Worm (Caenorhabditis elegans) whole organism, L3 larva: ENCODE results near the gene nasp-2.

ENCODE experiments used
- ama-1 ChIP-seq: fragments of 150-350 bp; optimal IDR thresholded peaks from 2 replicates; lab custom pipeline; 2018
- fkh-10 ChIP-seq: sonication (generic microtip); optimal IDR thresholded peaks from 2 replicates; lab custom pipeline; 2017; ENCODE audit warnings: missing biosample characterization, missing genetic modification reagents, missing genetic modification characterization
- lin-39 ChIP-seq: fragments of 150-350 bp; optimal IDR thresholded peaks from 2 replicates; lab custom pipeline; 2018; ENCODE audit warnings: missing biosample characterization, missing genetic modification reagents, missing genetic modification characterization
- pha-4 ChIP-seq: fragments of 150-350 bp; optimal IDR thresholded peaks from 2 replicates; lab custom pipeline; 2014; ENCODE audit warnings: missing biosample characterization, missing genetic modification reagents, missing genetic modification characterization
- unc-39 ChIP-seq: sonication (generic microtip); optimal IDR thresholded peaks from 4 replicates; lab custom pipeline; 2017; ENCODE audit warnings: missing biosample characterization, missing genetic modification characterization

- TF ChIP-seq unc-39 (tag; lab: Kevin White, UChicago) (no peak), fkh-10 (GFP tag; lab: Kevin White, UChicago) (no peak), pha-4 (tag; lab: Kevin White, UChicago) (no peak), ama-1 (lab: Kevin White, UChicago) (no peak), lin-39 (no peak)
These were observed 25.5 kb downstream of the nasp-2 start for ce11 chrV:13286525-13286924.
